Fruit fly (Drosophila melanogaster) whole organism: ENCODE results near the gene CG5245.

Experiments
- CG8478 ChIP-seq: fragments of >200 bp; optimal IDR thresholded peaks from 2 replicates; lab custom pipeline; 2018; ENCODE audit warnings: inconsistent platforms
- EcR ChIP-seq, 2 experiments: fragments of >200 bp; optimal IDR thresholded peaks; 2 replicates each; lab custom pipeline; 2017; ENCODE audit warnings: missing biosample characterization in 2 of 2, missing genetic modification characterization in 2 of 2, missing genetic modification reagents in 2 of 2
- pan ChIP-seq: fragments of >200 bp; optimal IDR thresholded peaks from 2 replicates; lab custom pipeline; 2017
- psq ChIP-seq: fragments of >200 bp; optimal IDR thresholded peaks from 2 replicates; lab custom pipeline; 2017
- usp ChIP-seq: fragments of >200 bp; optimal IDR thresholded peaks from 2 replicates; lab custom pipeline; 2017; ENCODE audit warnings: missing biosample characterization, missing genetic modification characterization, mixed read lengths

- TF ChIP-seq CG8478 (lab: Kevin White, UChicago) (no peak), pan (no peak), usp (GFP tag; lab: Kevin White, UChicago) (no peak), psq (lab: Kevin White, UChicago) (no peak), EcR (GFP tag; optimal IDR thresholded peaks at IDR 0.05; lab: Kevin White, UChicago) (no peak)
These were observed 22.6 kb downstream of the CG5245 start, which contains the start of gene CG5509 for dm6 chr3R:12451888-12452514.
